Worm (Caenorhabditis elegans) whole organism, dauer: ENCODE data around the gene F58B4.7.

Experiments
- unc-62 ChIP-seq: sonication (generic microtip); optimal IDR thresholded peaks from 2 replicates; lab custom pipeline; 2017; ENCODE audit warnings: missing biosample characterization, missing genetic modification reagents, missing genetic modification characterization

Gene F58B4.7

DNA sequence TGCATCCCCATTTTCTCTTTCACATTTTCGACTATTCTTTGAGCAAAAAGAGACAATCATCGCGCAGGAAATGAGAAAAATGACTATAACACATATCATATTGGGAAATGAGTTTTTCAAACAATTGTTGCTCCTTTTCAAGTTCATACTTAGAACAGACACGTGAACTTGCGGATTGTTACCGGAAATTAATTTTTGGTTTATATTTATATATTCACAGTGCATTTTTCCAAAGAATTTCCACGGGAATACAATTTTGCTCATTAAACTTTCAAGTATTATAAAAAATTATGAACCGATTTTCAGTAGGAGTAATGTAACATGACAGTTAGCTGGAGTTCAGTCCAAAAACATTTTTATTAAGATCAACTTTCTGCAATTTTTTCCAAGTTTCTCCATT, at the start of gene F58B4.7:
Gene F58B4.7, minus strand, starts transcription at position 101 of the 400 bp plus-strand sequence.
- no peak for TF ChIP-seq unc-62

DNA sequence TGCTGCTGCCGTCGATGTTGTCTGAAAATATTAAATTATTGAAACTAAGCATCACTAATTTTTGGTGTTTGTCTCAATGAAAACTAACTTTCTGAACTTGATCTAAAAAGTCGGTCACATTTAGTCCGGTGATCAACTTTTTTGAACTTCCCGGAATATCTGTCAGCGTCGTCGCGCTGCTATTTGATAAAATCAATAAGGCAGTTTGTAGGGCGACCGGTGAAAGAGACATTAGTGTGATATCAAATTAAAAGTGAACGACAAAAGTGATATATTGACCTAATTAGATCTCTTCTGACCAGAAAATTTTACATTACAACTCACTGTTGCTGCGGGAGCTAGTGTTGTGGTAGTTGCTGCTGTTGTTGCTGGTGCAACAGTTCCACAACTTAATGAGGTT, 47.8 kb upstream of the F58B4.7 start:
- TF ChIP-seq unc-62 = no peak

DNA sequence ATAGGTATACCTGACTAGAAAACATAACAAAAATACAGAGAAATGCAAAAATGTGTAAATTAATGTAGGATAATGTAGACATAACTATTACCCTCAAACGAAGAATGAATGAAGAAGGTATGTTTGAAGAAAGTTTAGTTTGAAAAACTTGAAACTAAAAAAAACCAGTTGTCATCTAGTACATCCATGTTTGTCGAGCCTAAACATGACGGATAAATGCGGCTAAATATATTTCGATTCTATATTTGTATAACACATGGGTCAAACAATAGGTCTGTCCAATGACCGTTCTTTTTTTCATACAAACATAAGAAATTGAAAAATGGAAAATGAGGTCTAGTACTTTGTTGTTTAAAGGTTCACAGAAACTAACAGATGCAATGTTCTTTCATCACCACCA, 46.9 kb upstream of the F58B4.7 start, which contains the start of gene F17C11.22:
Gene F17C11.22, minus strand, starts transcription at position 101 of the 400 bp plus-strand sequence.
- TF ChIP-seq unc-62 = no peak

DNA sequence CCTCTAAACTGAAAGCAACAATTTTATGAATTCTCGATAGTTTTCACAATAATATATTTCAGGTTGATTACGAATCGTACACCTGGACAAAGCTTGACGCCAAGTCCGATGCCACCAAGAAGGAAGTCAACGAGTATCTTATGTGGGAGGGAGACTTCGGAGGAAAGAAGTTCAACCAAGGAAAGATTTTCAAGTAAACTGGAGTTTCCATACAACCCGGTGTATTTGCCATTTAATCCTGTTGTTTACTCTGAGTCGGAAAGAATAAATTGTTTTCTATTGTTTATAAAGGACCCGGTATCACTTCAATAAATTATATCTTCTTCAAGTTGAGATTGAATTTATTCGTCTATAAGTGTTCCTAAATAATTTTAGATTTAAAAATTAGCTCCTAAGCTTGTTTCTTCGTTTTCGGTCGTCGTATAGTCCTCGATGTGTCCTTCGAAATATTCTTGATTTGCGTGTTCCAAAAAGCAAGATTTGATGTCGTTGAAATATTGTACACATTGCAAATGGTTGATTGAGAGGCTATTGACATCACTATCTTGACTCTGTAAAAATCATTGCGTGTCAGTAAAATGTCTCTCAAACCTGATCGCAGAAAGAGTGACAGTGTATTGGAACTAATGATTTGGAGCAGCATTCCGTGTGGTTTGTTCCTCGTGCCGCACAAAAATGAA, 44.6 kb upstream of the F58B4.7 start:
- no peak for TF ChIP-seq unc-62

DNA sequence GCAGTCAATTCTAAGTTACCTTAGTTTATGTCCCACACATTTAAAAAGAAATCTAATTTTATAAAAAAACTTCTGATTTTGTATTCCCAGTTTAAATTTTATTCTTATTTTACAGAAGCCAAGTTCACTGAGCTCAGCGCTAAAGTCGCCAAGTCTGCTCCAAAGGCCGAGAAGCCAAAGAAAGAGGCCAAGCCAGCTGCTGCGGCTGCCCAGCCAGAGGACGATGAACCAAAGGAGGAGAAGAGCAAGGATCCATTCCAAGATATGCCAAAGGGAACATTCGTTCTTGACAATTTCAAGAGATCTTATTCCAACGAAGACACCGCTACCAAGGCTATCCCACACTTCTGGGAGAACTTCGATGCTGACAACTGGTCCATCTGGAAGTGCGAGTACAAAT, 43.7 kb upstream of the F58B4.7 start:
- no peak for TF ChIP-seq unc-62

DNA sequence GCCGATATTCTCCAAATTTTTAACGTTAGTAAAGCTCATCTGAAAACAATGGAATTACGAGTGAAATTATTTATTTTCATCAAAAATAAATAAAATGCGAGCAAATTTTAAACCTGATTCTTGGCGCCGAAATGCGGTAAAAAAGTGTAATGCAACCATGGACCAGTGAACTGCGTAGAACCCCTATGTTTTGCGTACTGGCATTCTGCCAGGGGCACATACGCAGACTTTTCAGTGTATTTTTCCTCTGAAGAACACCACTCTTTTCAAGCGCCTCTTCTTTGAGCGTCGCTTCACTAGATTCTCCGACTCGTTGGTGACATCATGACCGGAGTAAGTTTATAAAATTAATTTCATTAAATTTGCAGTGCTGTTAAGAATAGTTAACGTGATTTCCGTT, 42.4 kb upstream of the F58B4.7 start, which contains the start of the genes ctf-4 and eef-1G:
Gene ctf-4, minus strand, starts transcription at position 39 of the 400 bp plus-strand sequence.
Gene eef-1G, plus strand, starts transcription at position 219 of the 400 bp plus-strand sequence.
- no peak for TF ChIP-seq unc-62

DNA sequence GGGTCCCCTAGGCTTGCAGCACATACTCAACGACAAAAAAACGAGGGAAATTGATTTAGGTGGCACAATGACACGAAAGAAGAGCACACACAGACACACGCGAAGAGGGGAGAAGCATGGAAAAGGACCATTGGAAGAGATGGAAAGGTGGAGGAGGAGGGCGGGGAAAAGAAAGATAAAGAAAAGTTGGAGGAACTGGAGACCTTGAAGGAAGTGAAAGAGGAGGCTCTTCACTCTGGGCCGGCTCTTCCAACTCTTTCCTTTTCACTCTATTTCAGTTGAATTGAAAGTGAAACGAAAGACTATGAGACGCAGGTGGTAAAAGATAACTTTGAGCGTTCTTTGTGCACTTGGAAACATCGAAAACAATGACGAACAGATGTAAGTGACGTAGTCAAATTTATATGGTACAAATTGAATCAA, 38.3 kb upstream of the F58B4.7 start:
- no peak for TF ChIP-seq unc-62

DNA sequence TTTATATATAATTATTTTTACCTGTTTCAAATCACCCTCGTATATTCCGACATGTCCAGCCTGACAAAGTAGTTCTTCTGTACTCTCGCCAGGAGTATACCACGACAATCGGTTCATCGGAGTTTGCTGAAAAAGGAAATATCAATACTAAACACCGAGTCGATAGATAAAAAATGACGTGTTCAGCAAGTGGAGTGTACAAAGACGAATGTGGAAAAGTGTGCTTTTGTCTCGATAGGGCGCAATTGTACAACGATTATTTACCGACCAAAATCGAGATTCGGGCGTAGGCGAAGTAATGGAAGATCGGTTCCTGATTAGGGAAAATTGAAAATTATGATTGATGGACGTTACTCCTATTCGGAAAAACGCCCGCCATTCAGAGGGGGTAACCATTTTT, 37.4 kb upstream of the F58B4.7 start, which contains the start of gene vps-36:
Gene vps-36, minus strand, starts transcription at position 126 of the 400 bp plus-strand sequence.
- no peak for TF ChIP-seq unc-62

DNA sequence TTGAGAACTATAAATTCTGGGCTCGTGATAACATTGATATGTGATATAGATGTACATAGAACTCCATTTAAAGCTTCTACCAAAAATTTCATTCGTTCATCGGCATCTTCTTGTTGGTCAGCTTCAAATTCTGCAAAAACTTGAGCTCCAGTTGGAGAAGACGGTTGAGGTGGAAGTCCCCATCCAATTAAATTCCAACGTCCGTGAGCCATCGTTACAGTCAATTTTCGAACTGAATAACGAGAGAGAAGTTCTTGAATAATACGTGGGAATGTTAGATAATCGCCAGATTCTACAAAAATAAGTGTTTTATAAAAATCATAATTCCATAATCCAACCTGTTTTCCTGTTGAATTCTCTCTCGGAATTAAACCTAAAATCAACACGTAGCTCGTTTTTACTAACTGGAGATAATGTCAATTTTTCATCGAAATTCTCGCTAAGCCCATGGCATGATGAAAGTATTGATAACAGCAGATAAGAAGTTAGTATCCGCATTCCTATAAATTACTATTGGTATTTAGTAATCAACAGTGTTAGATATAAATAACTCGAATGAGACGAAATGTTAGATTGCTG, 35.3 kb upstream of the F58B4.7 start, which contains the start of gene pigt-1:
Gene pigt-1, minus strand, starts transcription at position 500 of the 579 bp plus-strand sequence.
- TF ChIP-seq unc-62 = no peak

DNA sequence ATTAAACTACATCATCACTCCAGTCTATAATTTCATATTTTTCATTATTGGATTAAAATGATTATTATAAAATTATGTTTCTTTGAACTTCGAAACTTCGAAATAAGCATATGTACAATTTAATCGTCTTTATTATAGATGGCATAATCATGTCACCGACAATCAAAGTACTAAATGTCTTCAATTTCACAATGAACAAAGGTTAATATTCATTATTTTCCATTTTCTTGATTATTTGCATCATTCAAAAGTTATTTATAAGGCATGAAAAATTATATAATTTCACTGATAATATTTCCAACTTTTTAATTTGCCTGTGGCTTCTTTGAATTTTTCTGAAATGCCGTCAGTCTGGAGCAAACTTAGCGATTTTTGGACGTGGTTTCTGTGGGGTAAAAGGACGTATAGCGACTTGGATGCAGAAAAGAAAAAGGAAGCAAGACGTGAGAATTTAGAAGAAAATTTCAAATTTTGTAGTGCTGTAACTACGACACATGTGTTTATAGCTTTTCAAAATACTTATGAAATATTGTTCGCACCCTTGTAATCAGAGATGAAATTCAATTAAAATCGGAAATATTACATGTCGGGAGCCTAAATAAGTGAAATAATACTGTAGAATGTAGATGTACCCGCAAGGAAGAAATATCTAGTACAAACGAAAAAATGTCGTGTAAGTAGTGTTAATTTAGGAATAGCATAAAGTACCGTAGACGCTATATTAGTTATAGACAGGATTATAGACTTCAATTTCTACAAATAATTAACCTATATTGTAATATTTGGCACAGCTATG, 32.8 kb upstream of the F58B4.7 start, which contains the start of gene F17C11.13:
Gene F17C11.13, plus strand, starts transcription at position 243 of the 796 bp plus-strand sequence.
- no peak for TF ChIP-seq unc-62

DNA sequence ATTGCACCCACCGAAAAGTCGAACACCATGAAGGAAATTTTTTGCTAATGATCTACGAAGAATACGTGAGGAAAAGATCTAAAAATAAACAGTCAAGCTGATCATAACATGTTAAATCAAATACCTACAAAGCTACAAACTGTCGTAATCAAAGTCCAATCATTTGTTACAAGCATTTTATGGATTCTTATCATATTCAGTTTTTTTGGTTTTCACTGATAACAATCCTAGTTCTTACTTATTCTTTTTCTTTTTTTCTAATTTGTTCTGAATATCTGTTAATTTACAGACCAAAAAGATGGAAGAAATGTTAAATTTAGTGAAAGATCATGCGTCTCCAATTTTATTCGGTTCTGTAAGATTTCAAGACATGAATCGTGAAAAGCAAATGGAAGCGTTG, 31.7 kb upstream of the F58B4.7 start, which contains the start of gene F17C11.6:
Gene F17C11.6, plus strand, starts transcription at position 290 of the 400 bp plus-strand sequence.
- no peak for TF ChIP-seq unc-62

DNA sequence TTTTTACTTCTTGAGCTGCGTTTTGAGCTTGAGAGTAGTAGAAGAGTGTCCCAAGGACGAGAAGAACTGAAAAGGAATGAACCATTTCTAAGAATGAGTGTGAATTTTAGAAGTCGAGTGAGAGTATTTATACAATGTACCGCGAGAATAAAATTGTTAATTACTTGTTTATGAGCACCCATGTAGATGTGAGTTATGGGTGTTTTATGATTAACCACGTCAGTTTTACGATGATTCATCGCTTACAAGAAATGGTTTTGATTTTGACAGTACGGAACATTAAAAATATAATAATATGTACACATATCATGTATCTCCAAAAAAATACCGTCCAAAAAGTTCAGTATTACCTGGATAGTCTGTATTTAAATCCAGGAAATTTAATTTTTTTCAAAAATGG, 31.2 kb upstream of the F58B4.7 start, which contains the start of gene clec-221:
Gene clec-221, minus strand, starts transcription at position 101 of the 400 bp plus-strand sequence.
- no peak for TF ChIP-seq unc-62

DNA sequence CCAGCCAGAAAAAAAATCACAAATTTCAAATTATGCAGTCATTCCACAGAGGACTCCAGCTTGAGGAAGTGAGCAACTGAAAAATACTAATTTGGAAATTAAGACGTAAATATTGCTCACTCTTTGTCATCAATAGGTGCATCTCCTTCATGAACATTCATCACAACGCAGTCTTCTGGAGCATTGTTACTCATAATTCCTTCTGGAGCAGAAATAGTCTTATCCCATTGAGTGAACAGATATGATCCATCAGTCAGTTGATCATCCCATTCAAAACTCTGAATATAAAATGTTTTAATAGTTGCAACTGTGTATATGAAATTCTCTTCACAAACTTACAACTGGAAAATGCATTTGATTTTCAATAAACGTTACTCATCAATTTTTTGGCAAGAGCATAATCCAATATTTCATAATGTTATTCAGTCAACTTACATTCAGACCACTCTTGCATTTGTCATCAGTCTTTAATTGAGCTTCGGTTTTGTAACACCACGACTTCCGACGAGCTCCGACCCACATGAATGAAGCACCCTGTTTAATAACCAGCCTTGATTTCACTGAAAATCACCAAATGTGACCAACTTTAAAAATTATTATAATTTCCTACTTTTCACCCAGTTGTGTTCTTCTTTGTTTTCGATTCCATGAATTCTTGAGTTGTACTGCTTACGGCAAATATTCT, 30.5 kb upstream of the F58B4.7 start:
- no peak for TF ChIP-seq unc-62

DNA sequence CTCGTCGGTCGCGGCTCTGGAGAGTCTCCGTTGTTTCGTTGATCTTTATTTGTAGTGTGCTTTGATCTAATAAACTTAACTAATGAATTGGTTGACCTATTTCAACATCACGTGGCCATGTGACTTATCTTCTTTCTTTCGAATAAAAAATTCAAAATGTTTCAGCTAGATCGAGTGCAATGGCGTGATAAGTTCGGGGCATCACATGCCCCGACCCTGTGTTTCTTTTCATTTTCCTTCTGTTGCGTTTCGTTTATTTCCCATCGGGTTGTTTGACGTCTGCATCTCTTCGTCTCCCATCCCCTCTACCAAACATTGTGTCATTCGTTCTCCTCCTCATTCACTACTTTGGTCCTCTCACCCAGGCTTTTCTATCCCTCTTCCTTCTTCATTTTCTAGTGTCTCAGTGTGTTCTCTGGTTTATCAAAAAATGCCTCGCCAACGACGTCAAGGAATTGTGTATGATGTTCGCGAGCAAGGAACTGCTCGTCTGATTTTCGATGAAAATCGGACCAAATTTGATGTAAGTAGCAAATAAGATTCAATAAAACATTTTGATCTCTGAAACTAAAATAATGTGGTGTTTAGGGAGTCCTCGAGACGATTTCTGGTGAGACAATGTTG, 28.6 kb upstream of the F58B4.7 start, which contains the start of gene F17C11.4:
Gene F17C11.4, plus strand, starts transcription at position 206 of the 624 bp plus-strand sequence.
- no peak for TF ChIP-seq unc-62

DNA sequence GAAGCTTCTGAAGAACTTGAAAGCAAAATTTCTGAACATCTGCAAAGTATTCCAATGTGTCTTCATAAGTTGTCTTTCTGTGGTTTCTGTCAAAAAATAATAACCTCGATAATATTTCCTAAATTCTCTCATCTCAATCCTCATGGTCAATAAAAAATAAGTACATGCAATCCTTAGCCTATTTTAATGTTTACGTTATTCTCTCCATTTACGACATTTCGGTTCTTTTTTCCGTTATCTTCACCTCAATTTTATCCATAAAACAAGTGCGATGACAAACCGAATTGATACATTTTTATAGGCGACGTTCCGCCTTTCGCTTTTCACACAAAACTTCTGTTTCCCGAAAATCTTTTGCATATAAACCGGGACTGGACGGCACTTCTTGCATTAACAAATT, 26.4 kb upstream of the F58B4.7 start, which contains the start of gene col-153:
Gene col-153, plus strand, starts transcription at position 301 of the 400 bp plus-strand sequence.
- TF ChIP-seq unc-62 = no peak
